Worm (Caenorhabditis elegans) whole organism, mixed stage, embryonic: Measurements from ENCODE around the gene rga-1.

Experiments
- M03D4.4 ChIP-seq: sonication (generic microtip); optimal IDR thresholded peaks from 2 replicates; lab custom pipeline; 2017; ENCODE audit warnings: mild to moderate bottlenecking, missing genetic modification characterization, missing compliant biosample characterization
- bed-3 ChIP-seq: fragments of 200-800 bp; sonication (Bioruptor generic); optimal IDR thresholded peaks from 3 replicates; lab custom pipeline; 2018; ENCODE audit warnings: mild to moderate bottlenecking, missing genetic modification characterization, moderate library complexity, missing compliant biosample characterization
- blmp-1 ChIP-seq: fragments of 150-350 bp; optimal IDR thresholded peaks from 2 replicates; lab custom pipeline; 2014; ENCODE audit warnings: missing biosample characterization, missing genetic modification characterization
- ceh-39 ChIP-seq: fragments of 150-350 bp; optimal IDR thresholded peaks from 2 replicates; lab custom pipeline; 2014; ENCODE audit warnings: missing biosample characterization, missing genetic modification characterization
- ceh-43 ChIP-seq: fragments of 200-800 bp; sonication (Bioruptor generic); optimal IDR thresholded peaks from 2 replicates; lab custom pipeline; 2018; ENCODE audit warnings: mild to moderate bottlenecking, missing genetic modification characterization, moderate library complexity, missing compliant biosample characterization
- ces-1 ChIP-seq: fragments of 150-350 bp; optimal IDR thresholded peaks from 2 replicates; lab custom pipeline; 2014; ENCODE audit warnings: missing biosample characterization, missing genetic modification reagents, missing genetic modification characterization
- cnd-1 ChIP-seq: fragments of 200-800 bp; sonication (Bioruptor generic); optimal IDR thresholded peaks from 2 replicates; lab custom pipeline; 2018; ENCODE audit warnings: mild to moderate bottlenecking, missing genetic modification characterization, missing compliant biosample characterization
- elt-1 ChIP-seq: sonication (generic microtip); optimal IDR thresholded peaks from 2 replicates; lab custom pipeline; 2017; ENCODE audit warnings: missing genetic modification characterization, mild to moderate bottlenecking, missing compliant biosample characterization, antibody characterized with exemption, moderate library complexity, borderline replicate concordance; ENCODE audit not compliant: insufficient read depth
- elt-3 ChIP-seq: fragments of 150-350 bp; optimal IDR thresholded peaks from 2 replicates; lab custom pipeline; 2014; ENCODE audit warnings: missing biosample characterization, missing genetic modification characterization
- flh-1 ChIP-seq: fragments of 200-800 bp; sonication (Bioruptor generic); optimal IDR thresholded peaks from 2 replicates; lab custom pipeline; 2018; ENCODE audit warnings: mild to moderate bottlenecking, missing genetic modification characterization, moderate library complexity, missing compliant biosample characterization
- ham-2 ChIP-seq: fragments of 200-800 bp; sonication (Bioruptor generic); optimal IDR thresholded peaks from 2 replicates; lab custom pipeline; 2018; ENCODE audit warnings: mild to moderate bottlenecking, missing genetic modification characterization, missing compliant biosample characterization
- hlh-1 ChIP-seq: fragments of 150-350 bp; optimal IDR thresholded peaks from 2 replicates; lab custom pipeline; 2014; ENCODE audit warnings: missing biosample characterization, missing genetic modification reagents, missing genetic modification characterization
- lin-13 ChIP-seq: fragments of 150-350 bp; optimal IDR thresholded peaks from 2 replicates; lab custom pipeline; 2014; ENCODE audit warnings: missing biosample characterization, missing genetic modification characterization
- lin-32 ChIP-seq: fragments of 200-800 bp; sonication (Bioruptor generic); optimal IDR thresholded peaks from 2 replicates; lab custom pipeline; 2018; ENCODE audit warnings: mild to moderate bottlenecking, missing genetic modification characterization, missing compliant biosample characterization
- lsy-2 ChIP-seq: fragments of 150-350 bp; optimal IDR thresholded peaks from 2 replicates; lab custom pipeline; 2014; ENCODE audit warnings: missing biosample characterization, missing genetic modification characterization
- mab-5 ChIP-seq: fragments of 150-350 bp; optimal IDR thresholded peaks from 2 replicates; lab custom pipeline; 2014; ENCODE audit warnings: missing biosample characterization, missing genetic modification characterization
- mep-1 ChIP-seq: fragments of 150-350 bp; optimal IDR thresholded peaks from 2 replicates; lab custom pipeline; 2017; ENCODE audit warnings: missing biosample characterization, missing genetic modification reagents, missing genetic modification characterization, inconsistent platforms
- mls-2 ChIP-seq: sonication (generic microtip); optimal IDR thresholded peaks from 2 replicates; lab custom pipeline; 2016; ENCODE audit warnings: mild to moderate bottlenecking, missing genetic modification characterization, moderate library complexity, missing compliant biosample characterization
- nhr-12 ChIP-seq: fragments of 150-350 bp; optimal IDR thresholded peaks from 2 replicates; lab custom pipeline; 2014; ENCODE audit warnings: missing biosample characterization, missing genetic modification characterization
- nhr-2 ChIP-seq: fragments of 150-350 bp; optimal IDR thresholded peaks from 2 replicates; lab custom pipeline; 2014; ENCODE audit warnings: missing biosample characterization, missing genetic modification characterization
- nhr-237 ChIP-seq: fragments of 150-350 bp; optimal IDR thresholded peaks from 2 replicates; lab custom pipeline; 2014; ENCODE audit warnings: missing biosample characterization, missing genetic modification characterization
- nhr-28 ChIP-seq: fragments of 150-350 bp; optimal IDR thresholded peaks from 2 replicates; lab custom pipeline; 2014; ENCODE audit warnings: missing biosample characterization, missing genetic modification characterization
- nhr-76 ChIP-seq: sonication (generic microtip); optimal IDR thresholded peaks from 2 replicates; lab custom pipeline; 2017; ENCODE audit warnings: missing biosample characterization, missing genetic modification characterization
- pha-4 ChIP-seq: fragments of 150-350 bp; optimal IDR thresholded peaks from 2 replicates; lab custom pipeline; 2018; ENCODE audit warnings: missing biosample characterization, missing genetic modification reagents, missing genetic modification characterization
- sem-2 ChIP-seq: fragments of 200-800 bp; sonication (Bioruptor generic); optimal IDR thresholded peaks from 2 replicates; lab custom pipeline; 2018; ENCODE audit warnings: mild to moderate bottlenecking, missing genetic modification characterization, missing compliant biosample characterization
- snpc-4 ChIP-seq: fragments of 150-350 bp; optimal IDR thresholded peaks from 2 replicates; lab custom pipeline; 2014; ENCODE audit warnings: missing biosample characterization, missing genetic modification characterization
- sptf-1 ChIP-seq: sonication (generic microtip); optimal IDR thresholded peaks from 2 replicates; lab custom pipeline; 2017; ENCODE audit warnings: mild to moderate bottlenecking, missing genetic modification characterization, moderate library complexity, missing compliant biosample characterization
- tbx-8 ChIP-seq: fragments of 200-800 bp; sonication (Bioruptor generic); optimal IDR thresholded peaks from 2 replicates; lab custom pipeline; 2018; ENCODE audit warnings: mild to moderate bottlenecking, missing genetic modification characterization, moderate library complexity, missing compliant biosample characterization
- unc-120 ChIP-seq: sonication (generic microtip); optimal IDR thresholded peaks from 2 replicates; lab custom pipeline; 2017; ENCODE audit warnings: missing genetic modification characterization, missing compliant biosample characterization; ENCODE audit not compliant: poor library complexity, severe bottlenecking
- unc-39 ChIP-seq: fragments of 150-350 bp; optimal IDR thresholded peaks from 2 replicates; lab custom pipeline; 2014; ENCODE audit warnings: missing biosample characterization, missing genetic modification characterization
- zip-8 ChIP-seq: fragments of 150-350 bp; optimal IDR thresholded peaks from 2 replicates; lab custom pipeline; 2014; ENCODE audit warnings: missing biosample characterization, missing genetic modification characterization
- ztf-11 ChIP-seq: fragments of 150-350 bp; optimal IDR thresholded peaks from 2 replicates; lab custom pipeline; 2014; ENCODE audit warnings: missing biosample characterization, missing genetic modification characterization

The rga-1 gene

DNA sequence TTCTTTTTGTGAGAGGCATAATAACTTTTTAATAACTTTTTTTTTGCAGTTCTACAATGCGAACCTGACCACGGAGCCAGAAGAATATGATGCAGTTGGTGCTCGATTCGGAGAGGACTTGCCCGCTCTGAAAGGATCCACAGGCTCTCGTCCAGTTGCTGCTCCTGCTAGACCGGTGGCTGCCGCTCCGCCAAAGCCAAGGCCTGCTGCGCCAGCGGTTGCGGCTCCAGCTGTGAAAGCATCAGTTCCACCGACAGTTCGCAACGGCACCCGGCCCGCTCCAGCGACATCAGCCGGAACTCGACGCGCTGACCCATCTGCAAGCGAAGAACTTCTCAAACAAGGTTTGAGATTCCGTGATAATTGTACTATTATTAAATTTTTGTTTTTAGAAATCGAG lies 21.6 kb upstream of the rga-1 start:
- TF ChIP-seq elt-3 (tag; lab: Kevin White, UChicago), result no peak
- TF ChIP-seq M03D4.4 (tag; lab: Kevin White, UChicago), result no peak
- TF ChIP-seq zip-8 (tag; lab: Kevin White, UChicago), result no peak
- TF ChIP-seq snpc-4, result no peak
- TF ChIP-seq cnd-1 (tag; lab: Kevin White, UChicago), result no peak
- no peak for TF ChIP-seq elt-1 (tag; lab: Kevin White, UChicago)
- TF ChIP-seq bed-3 (GFP tag; lab: Kevin White, UChicago), result no peak
- no peak for TF ChIP-seq sem-2 (GFP tag; lab: Kevin White, UChicago)

ce11 chrII:11443862-11444261 lies 20.8 kb upstream of the rga-1 start, which contains the start of gene adbp-1:
TSS of gene adbp-1 (plus strand) at chrII:11444162.
- no peak for TF ChIP-seq mls-2 (tag; lab: Kevin White, UChicago)

- no peak for TF ChIP-seq elt-3 (tag; lab: Kevin White, UChicago)
- no peak for TF ChIP-seq M03D4.4 (tag; lab: Kevin White, UChicago)
- TF ChIP-seq lin-32 (GFP tag; lab: Kevin White, UChicago), result no peak
- TF ChIP-seq sem-2 (GFP tag; lab: Kevin White, UChicago), result no peak
- no peak for TF ChIP-seq ceh-39 (tag; lab: Kevin White, UChicago)
- no peak for TF ChIP-seq mab-5 (tag; lab: Kevin White, UChicago)
- TF ChIP-seq nhr-237 (tag; lab: Kevin White, UChicago), result no peak
- no peak for TF ChIP-seq ztf-11 (tag; lab: Kevin White, UChicago)
- TF ChIP-seq mep-1 (tag; lab: Kevin White, UChicago), result no peak
Observed at ce11 chrII:11444973-11445372, 19.7 kb upstream of the rga-1 start, which contains the start of gene W02B12.13. TSS of gene W02B12.13 (plus strand) at chrII:11445273.

DNA sequence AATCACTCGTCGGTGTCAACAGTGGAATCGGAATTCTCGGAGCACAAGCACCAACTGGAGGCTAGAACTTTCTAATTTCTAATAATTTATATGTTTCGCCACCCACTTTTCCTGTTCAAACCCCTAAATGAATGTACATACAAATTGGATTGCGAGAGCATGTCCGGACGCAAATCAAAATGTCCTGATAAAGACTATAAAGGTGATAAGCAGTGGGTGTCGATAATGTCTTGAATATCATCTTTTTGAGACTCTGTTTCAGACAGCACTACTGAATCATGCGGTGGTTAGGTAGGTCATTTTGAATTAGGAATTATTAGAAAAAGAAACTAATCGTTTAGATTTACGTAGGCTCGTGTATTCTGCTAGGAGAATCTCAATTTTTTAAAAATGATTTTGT lies 15.9 kb upstream of the rga-1 start, which contains the start of gene W02B12.1:
Gene W02B12.1, plus strand, starts transcription at position 269 of the 400 bp plus-strand sequence.
- TF ChIP-seq ham-2 (GFP tag; lab: Kevin White, UChicago), result no peak
- no peak for TF ChIP-seq zip-8 (tag; lab: Kevin White, UChicago)
- no peak for TF ChIP-seq blmp-1 (tag; lab: Kevin White, UChicago)
- no peak for TF ChIP-seq ceh-43 (GFP tag; lab: Kevin White, UChicago)
- TF ChIP-seq ceh-39 (tag; lab: Kevin White, UChicago), result no peak
- no peak for TF ChIP-seq mep-1 (tag; lab: Kevin White, UChicago)
- no peak for TF ChIP-seq tbx-8 (GFP tag; lab: Kevin White, UChicago)
- TF ChIP-seq nhr-28 (tag; lab: Kevin White, UChicago), result no peak
- TF ChIP-seq flh-1, result no peak
- no peak for TF ChIP-seq mab-5 (tag; lab: Kevin White, UChicago)
- no peak for TF ChIP-seq unc-120 (tag; lab: Kevin White, UChicago)
- TF ChIP-seq ztf-11 (tag; lab: Kevin White, UChicago), result no peak
- TF ChIP-seq nhr-237 (tag; lab: Kevin White, UChicago), result no peak
- TF ChIP-seq sptf-1 (tag; lab: Kevin White, UChicago), result no peak
- no peak for TF ChIP-seq mls-2 (tag; lab: Kevin White, UChicago)
- TF ChIP-seq lsy-2, result no peak
- no peak for TF ChIP-seq lin-32 (GFP tag; lab: Kevin White, UChicago)
- TF ChIP-seq nhr-2 (tag; lab: Kevin White, UChicago), result no peak
- no peak for TF ChIP-seq nhr-12 (tag; lab: Kevin White, UChicago)
- no peak for TF ChIP-seq elt-3 (tag; lab: Kevin White, UChicago)

- no peak for TF ChIP-seq lin-13 (tag; lab: Kevin White, UChicago)
- no peak for TF ChIP-seq sem-2 (GFP tag; lab: Kevin White, UChicago)
- TF ChIP-seq M03D4.4 (tag; lab: Kevin White, UChicago), result no peak
- no peak for TF ChIP-seq snpc-4
- TF ChIP-seq nhr-2 (tag; lab: Kevin White, UChicago), result no peak
- no peak for TF ChIP-seq unc-120 (tag; lab: Kevin White, UChicago)
- no peak for TF ChIP-seq blmp-1 (tag; lab: Kevin White, UChicago)
Observed at ce11 chrII:11450882-11451281, 13.8 kb upstream of the rga-1 start.

- TF ChIP-seq flh-1 (no peak), hlh-1 (tag; lab: Kevin White, UChicago) (no peak), ces-1 (GFP tag; lab: Kevin White, UChicago) (no peak), elt-1 (tag; lab: Kevin White, UChicago) (no peak), ceh-43 (GFP tag; lab: Kevin White, UChicago) (no peak), ztf-11 (tag; lab: Kevin White, UChicago) (no peak), pha-4 (tag; lab: Kevin White, UChicago) (no peak), M03D4.4 (tag; lab: Kevin White, UChicago) (no peak), bed-3 (GFP tag; lab: Kevin White, UChicago) (no peak), unc-39 (tag; lab: Kevin White, UChicago) (no peak), nhr-28 (tag; lab: Kevin White, UChicago) (no peak), nhr-76 (tag; lab: Kevin White, UChicago) (no peak), mls-2 (tag; lab: Kevin White, UChicago) (no peak), elt-3 (tag; lab: Kevin White, UChicago) (no peak), ham-2 (GFP tag; lab: Kevin White, UChicago) (no peak), lsy-2 (no peak), nhr-237 (tag; lab: Kevin White, UChicago) (no peak), sptf-1 (tag; lab: Kevin White, UChicago) (no peak)
Observed at ce11 chrII:11451738-11452137, 13.0 kb upstream of the rga-1 start.
